Worm (Caenorhabditis elegans): Measurements from ENCODE around the gene gcy-22.

The gcy-22 gene

DNA sequence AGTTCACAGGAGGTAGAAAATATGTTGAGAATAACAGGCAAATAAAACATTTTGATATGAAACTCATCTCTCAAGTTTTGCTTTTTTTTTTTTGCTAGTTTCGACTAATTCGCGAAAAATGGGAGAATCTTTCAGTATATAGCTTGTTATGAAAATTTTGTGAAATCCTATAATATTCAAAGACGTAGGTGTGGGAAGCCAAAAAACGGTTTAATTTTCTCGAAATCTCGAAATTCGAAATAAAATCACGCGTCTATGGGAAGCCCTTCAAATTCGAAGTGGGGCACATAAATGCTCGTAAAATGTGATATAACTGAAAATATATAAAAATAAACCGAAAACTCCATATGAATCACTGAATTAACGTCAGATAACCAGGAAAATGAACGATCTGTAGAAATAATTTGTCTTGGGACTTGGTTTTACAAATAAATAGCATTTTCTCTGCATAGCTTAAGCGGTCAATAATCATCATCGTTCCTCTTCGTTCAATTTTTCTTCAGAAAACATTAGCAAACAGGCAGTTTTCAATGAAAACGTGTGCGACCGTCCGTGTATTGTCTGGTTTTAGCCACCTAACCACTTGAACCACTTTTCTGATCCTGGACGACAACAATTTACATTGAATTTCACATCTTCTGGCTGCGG lies at the start of gene gcy-22, which contains the start of gene grl-14:
Gene gcy-22 (minus strand): TSS at position 101 of the 648 bp plus-strand sequence.
Gene grl-14 (plus strand): TSS at position 598 of the 648 bp plus-strand sequence.
- no peak for TF ChIP-seq ztf-11 (tag; optimal IDR thresholded peaks at IDR 0.05)
- TF ChIP-seq elt-1 (tag; optimal IDR thresholded peaks at IDR 0.05), result no peak
- TF ChIP-seq elt-3 (tag; optimal IDR thresholded peaks at IDR 0.05), result no peak
- TF ChIP-seq ama-1 (optimal IDR thresholded peaks at IDR 0.05), result no peak
- TF ChIP-seq unc-39 (tag; optimal IDR thresholded peaks at IDR 0.05), result no peak
- TF ChIP-seq zag-1 (tag; optimal IDR thresholded peaks at IDR 0.05), result no peak
- no peak for TF ChIP-seq nhr-23 (tag; optimal IDR thresholded peaks at IDR 0.05)
- no peak for TF ChIP-seq lsy-2 (tag; optimal IDR thresholded peaks at IDR 0.05)
- TF ChIP-seq snpc-4 (tag; optimal IDR thresholded peaks at IDR 0.05), result no peak
- TF ChIP-seq mdl-1 (tag; optimal IDR thresholded peaks at IDR 0.05), result no peak
- TF ChIP-seq skn-1 (tag; optimal IDR thresholded peaks at IDR 0.05), result no peak
- no peak for TF ChIP-seq peb-1 (tag; optimal IDR thresholded peaks at IDR 0.05)
- TF ChIP-seq ceh-16 (tag; optimal IDR thresholded peaks at IDR 0.05), result no peak

ce11 chrV:20873144-20873543 lies 48.3 kb upstream of the gcy-22 start:
- TF ChIP-seq nhr-12 (tag; optimal IDR thresholded peaks at IDR 0.05), result no peak
- TF ChIP-seq mdl-1 (tag; optimal IDR thresholded peaks at IDR 0.05), result no peak
- TF ChIP-seq sma-3 (GFP tag; optimal IDR thresholded peaks at IDR 0.05), result no peak
- no peak for TF ChIP-seq ztf-4 (tag; optimal IDR thresholded peaks at IDR 0.05)
- TF ChIP-seq mab-5 (tag; optimal IDR thresholded peaks at IDR 0.05), result no peak
- peak; percentile 36 for TF ChIP-seq unc-55 (GFP tag; optimal IDR thresholded peaks at IDR 0.05)
- TF ChIP-seq sem-4 (tag; optimal IDR thresholded peaks at IDR 0.05), result peak; percentile 26
- no peak for TF ChIP-seq C34F6.9 (tag; optimal IDR thresholded peaks at IDR 0.05)
- no peak for TF ChIP-seq dmd-4 (tag; optimal IDR thresholded peaks at IDR 0.05)
- TF ChIP-seq nhr-77 (tag; optimal IDR thresholded peaks at IDR 0.05), result no peak
- TF ChIP-seq nhr-10 (tag; optimal IDR thresholded peaks at IDR 0.05), result no peak
- no peak for TF ChIP-seq unc-62 (GFP tag; optimal IDR thresholded peaks at IDR 0.05)
- no peak for TF ChIP-seq gmeb-1 (tag; optimal IDR thresholded peaks at IDR 0.05)
- no peak for TF ChIP-seq nhr-11 (tag; optimal IDR thresholded peaks at IDR 0.05)
- TF ChIP-seq fos-1 (tag; optimal IDR thresholded peaks at IDR 0.05), result no peak
- no peak for TF ChIP-seq nhr-237 (tag; optimal IDR thresholded peaks at IDR 0.05)
- TF ChIP-seq aly-2 (tag; optimal IDR thresholded peaks at IDR 0.05), result no peak
- no peak for TF ChIP-seq lin-13 (GFP tag; optimal IDR thresholded peaks at IDR 0.05)
- peak; percentile 23 for TF ChIP-seq nhr-129 (tag; optimal IDR thresholded peaks at IDR 0.05)
- TF ChIP-seq ztf-11 (tag; optimal IDR thresholded peaks at IDR 0.05), result no peak
- TF ChIP-seq zag-1 (tag; optimal IDR thresholded peaks at IDR 0.05), result peak; percentile 46
- TF ChIP-seq ceh-82 (tag; optimal IDR thresholded peaks at IDR 0.05), result no peak
- no peak for TF ChIP-seq ZK546.5 (tag; optimal IDR thresholded peaks at IDR 0.05)
- TF ChIP-seq Y55F3AM.14 (GFP tag; optimal IDR thresholded peaks at IDR 0.05), result no peak
- no peak for TF ChIP-seq nhr-21 (tag; optimal IDR thresholded peaks at IDR 0.05)
- no peak for TF ChIP-seq nhr-25 (tag; optimal IDR thresholded peaks at IDR 0.05)
- TF ChIP-seq alr-1 (tag; optimal IDR thresholded peaks at IDR 0.05), result no peak

- TF ChIP-seq unc-39 (tag; optimal IDR thresholded peaks at IDR 0.05) (no peak), unc-55 (GFP tag; optimal IDR thresholded peaks at IDR 0.05) (no peak), R02D3.7 (tag; optimal IDR thresholded peaks at IDR 0.05) (no peak), nhr-23 (tag; optimal IDR thresholded peaks at IDR 0.05) (no peak), snpc-4 (tag; optimal IDR thresholded peaks at IDR 0.05) (no peak), gmeb-1 (tag; optimal IDR thresholded peaks at IDR 0.05) (no peak), blmp-1 (tag; optimal IDR thresholded peaks at IDR 0.05; ENCODE audit: insufficient read depth) (no peak), nhr-129 (tag; optimal IDR thresholded peaks at IDR 0.05) (no peak), lsy-2 (tag; optimal IDR thresholded peaks at IDR 0.05) (no peak), nhr-10 (tag; optimal IDR thresholded peaks at IDR 0.05) (no peak), sma-9 (GFP tag; optimal IDR thresholded peaks at IDR 0.05) (no peak), sma-9 (tag; optimal IDR thresholded peaks at IDR 0.05) (no peak)
Measured at ce11 chrV:20871194-20871593, 46.3 kb upstream of the gcy-22 start.

All from whole organism, L2 larva.